Fruit fly (Drosophila melanogaster) whole organism, embryonic: ENCODE results near the gene Tango1.
A peak's percentile ranks its signal among the peaks of the same experiment; 100 is the strongest.

Experiments used
- Adf1 ChIP-seq: fragments of 200-800 bp; sonication (Bioruptor generic); IDR thresholded peaks from 2 replicates; pipeline ENCODE4 v1.3.6; 2022; ENCODE audit warnings: missing biosample characterization, missing genetic modification characterization
- Aef1 ChIP-seq: fragments of 200-800 bp; sonication (Bioruptor generic); IDR thresholded peaks from 3 replicates; pipeline ENCODE4 v1.3.6; 2022; ENCODE audit warnings: missing biosample characterization, missing genetic modification characterization
- Bgb ChIP-seq: fragments of 200-800 bp; sonication (Bioruptor generic); IDR thresholded peaks from 2 replicates; pipeline ENCODE4 v1.3.6; 2022; ENCODE audit warnings: missing biosample characterization, missing genetic modification characterization; ENCODE audit not compliant: partially characterized antibody
- CG10147 ChIP-seq: fragments of 200-800 bp; sonication (Bioruptor generic); optimal IDR thresholded peaks from 2 replicates; lab custom pipeline; 2019; ENCODE audit warnings: missing biosample characterization, mild to moderate bottlenecking, missing genetic modification characterization, moderate library complexity
- CG11456 ChIP-seq: fragments of 200-800 bp; sonication (Bioruptor generic); IDR thresholded peaks from 3 replicates; pipeline ENCODE4 v1.3.6; 2022; ENCODE audit warnings: missing biosample characterization, missing genetic modification characterization
- CG12104 ChIP-seq: fragments of 200-800 bp; sonication (Bioruptor generic); optimal IDR thresholded peaks from 3 replicates; lab custom pipeline; 2016; ENCODE audit warnings: missing biosample characterization, missing genetic modification characterization
- CG17359 ChIP-seq: fragments of 200-800 bp; sonication (Bioruptor generic); optimal IDR thresholded peaks from 3 replicates; lab custom pipeline; 2018; ENCODE audit warnings: missing biosample characterization, mild to moderate bottlenecking, missing genetic modification characterization, moderate library complexity
- CG17361 ChIP-seq: fragments of 200-800 bp; sonication (Bioruptor generic); IDR thresholded peaks from 3 replicates; pipeline ENCODE4 v1.3.6; 2022; ENCODE audit warnings: missing biosample characterization, missing genetic modification characterization
- CG17802 ChIP-seq: fragments of 200-800 bp; sonication (Bioruptor generic); optimal IDR thresholded peaks from 2 replicates; lab custom pipeline; 2018; ENCODE audit warnings: missing biosample characterization, mild to moderate bottlenecking, missing genetic modification characterization, moderate library complexity
- CG18599 ChIP-seq: fragments of 200-800 bp; sonication (Bioruptor generic); optimal IDR thresholded peaks from 3 replicates; lab custom pipeline; 2017; ENCODE audit warnings: missing biosample characterization, missing genetic modification characterization, mild to moderate bottlenecking, moderate library complexity, missing genetic modification reagents
- CG2120 ChIP-seq: fragments of 200-800 bp; sonication (Bioruptor generic); optimal IDR thresholded peaks from 3 replicates; lab custom pipeline; 2016; ENCODE audit warnings: missing biosample characterization, missing genetic modification characterization
- CG3281 ChIP-seq: fragments of 200-800 bp; sonication (Bioruptor generic); optimal IDR thresholded peaks from 3 replicates; lab custom pipeline; 2017; ENCODE audit warnings: missing biosample characterization, mild to moderate bottlenecking, missing genetic modification characterization
- CG6813 ChIP-seq: fragments of 200-800 bp; sonication (Bioruptor generic); optimal IDR thresholded peaks from 2 replicates; lab custom pipeline; 2017; ENCODE audit warnings: missing biosample characterization, missing genetic modification characterization, mild to moderate bottlenecking, moderate library complexity, missing genetic modification reagents
- CG7987 ChIP-seq: fragments of 200-800 bp; sonication (Bioruptor generic); optimal IDR thresholded peaks from 2 replicates; lab custom pipeline; 2018; ENCODE audit warnings: missing biosample characterization, mild to moderate bottlenecking, missing genetic modification characterization, moderate library complexity
- CG8281 ChIP-seq: fragments of 200-800 bp; sonication (Bioruptor generic); optimal IDR thresholded peaks from 2 replicates; lab custom pipeline; 2018; ENCODE audit warnings: missing biosample characterization, mild to moderate bottlenecking, missing genetic modification characterization, moderate library complexity
- CG8388 ChIP-seq: fragments of 200-800 bp; sonication (Bioruptor generic); optimal IDR thresholded peaks from 2 replicates; lab custom pipeline; 2019; ENCODE audit warnings: missing biosample characterization, mild to moderate bottlenecking, missing genetic modification characterization, moderate library complexity
- Dbx ChIP-seq: fragments of 200-800 bp; sonication (Bioruptor generic); IDR thresholded peaks from 3 replicates; pipeline ENCODE4 v1.3.6; 2022; ENCODE audit warnings: missing biosample characterization, missing genetic modification characterization
- Dref ChIP-seq: fragments of 200-800 bp; sonication (Bioruptor generic); IDR thresholded peaks from 2 replicates; pipeline ENCODE4 v1.3.6; 2022; ENCODE audit warnings: missing biosample characterization, missing genetic modification characterization
- Ets65A ChIP-seq: fragments of 200-800 bp; sonication (Bioruptor generic); peaks from one replicate; lab custom pipeline; 2016; ENCODE audit warnings: missing biosample characterization, missing genetic modification characterization
- Fer1 ChIP-seq: fragments of 200-800 bp; sonication (Bioruptor generic); optimal IDR thresholded peaks from 2 replicates; lab custom pipeline; 2017; ENCODE audit warnings: missing biosample characterization, mild to moderate bottlenecking, missing genetic modification characterization
- GATAe ChIP-seq: fragments of 200-800 bp; sonication (Bioruptor generic); conservative IDR thresholded peaks from 2 replicates; pipeline ENCODE4 v1.3.6; 2022; ENCODE audit warnings: missing biosample characterization, missing genetic modification characterization
- HHEX ChIP-seq: fragments of 200-800 bp; sonication (Bioruptor generic); optimal IDR thresholded peaks from 3 replicates; lab custom pipeline; 2017; ENCODE audit warnings: missing biosample characterization, mild to moderate bottlenecking, missing genetic modification characterization, missing genetic modification reagents
- HLHmδ ChIP-seq: fragments of 200-800 bp; sonication (Bioruptor generic); optimal IDR thresholded peaks from 2 replicates; lab custom pipeline; 2018; ENCODE audit warnings: missing biosample characterization, mild to moderate bottlenecking, missing genetic modification characterization, moderate library complexity
- Hand ChIP-seq: fragments of 200-800 bp; sonication (Bioruptor generic); optimal IDR thresholded peaks from 2 replicates; lab custom pipeline; 2017; ENCODE audit warnings: mild to moderate bottlenecking, missing biosample characterization, missing genetic modification reagents, missing genetic modification characterization
- Med ChIP-seq: fragments of 200-800 bp; sonication (Bioruptor generic); peaks from one replicate; lab custom pipeline; 2016; ENCODE audit warnings: missing biosample characterization, missing genetic modification characterization, mild to moderate bottlenecking, inconsistent platforms, moderate library complexity
- Mrtf ChIP-seq: fragments of 200-800 bp; sonication (Bioruptor generic); IDR thresholded peaks from 3 replicates; pipeline ENCODE4 v1.3.6; 2022; ENCODE audit warnings: missing biosample characterization, missing genetic modification characterization
- NK7.1 ChIP-seq: fragments of 200-800 bp; sonication (Bioruptor generic); optimal IDR thresholded peaks from 3 replicates; lab custom pipeline; 2016; ENCODE audit warnings: missing biosample characterization, missing genetic modification characterization
- Optix ChIP-seq: fragments of 200-800 bp; sonication (Bioruptor generic); IDR thresholded peaks from 3 replicates; pipeline ENCODE4 v1.3.6; 2022; ENCODE audit warnings: missing biosample characterization, missing genetic modification characterization
- Sin3A ChIP-seq: fragments of >200 bp; optimal IDR thresholded peaks from 2 replicates; lab custom pipeline; 2018
- Trl ChIP-seq, 3 experiments: fragments of >200 bp in 2 of 3; fragments of 200-800 bp in 1 of 3; sonication (Bioruptor generic) in 1 of 3; optimal IDR thresholded peaks; 2 replicates in 1 of 3; 3 replicates in 2 of 3; lab custom pipeline; 2016 to 2017; ENCODE audit warnings: missing biosample characterization in 1 of 3, missing genetic modification characterization in 1 of 3
- ase ChIP-seq: fragments of 200-800 bp; sonication (Bioruptor generic); IDR thresholded peaks from 3 replicates; pipeline ENCODE4 v1.3.6; 2022; ENCODE audit warnings: missing biosample characterization, missing genetic modification characterization
- bbx ChIP-seq: fragments of 200-800 bp; sonication (Bioruptor generic); IDR thresholded peaks from 2 replicates; pipeline ENCODE4 v1.3.6; 2022; ENCODE audit warnings: missing biosample characterization, missing genetic modification characterization; ENCODE audit not compliant: partially characterized antibody
- cg ChIP-seq: fragments of 200-800 bp; sonication (Bioruptor generic); optimal IDR thresholded peaks from 3 replicates; lab custom pipeline; 2019; ENCODE audit warnings: missing biosample characterization, mild to moderate bottlenecking, missing genetic modification characterization, moderate library complexity
- exex ChIP-seq: fragments of 200-800 bp; sonication (Bioruptor generic); optimal IDR thresholded peaks from 4 replicates; lab custom pipeline; 2018; ENCODE audit warnings: missing biosample characterization, mild to moderate bottlenecking, missing genetic modification characterization, moderate library complexity
- ken ChIP-seq: fragments of 200-800 bp; sonication (Bioruptor generic); IDR thresholded peaks from 3 replicates; pipeline ENCODE4 v1.3.6; 2022; ENCODE audit warnings: missing biosample characterization, missing genetic modification characterization
- lab ChIP-seq: fragments of 200-800 bp; sonication (Bioruptor generic); optimal IDR thresholded peaks from 3 replicates; lab custom pipeline; 2017; ENCODE audit warnings: missing biosample characterization, missing genetic modification characterization, mild to moderate bottlenecking, moderate library complexity, missing genetic modification reagents
- mam ChIP-seq: fragments of 200-800 bp; sonication (Bioruptor generic); optimal IDR thresholded peaks from 3 replicates; lab custom pipeline; 2016; ENCODE audit warnings: missing biosample characterization, missing genetic modification characterization
- mirr ChIP-seq: fragments of 200-800 bp; sonication (Bioruptor generic); optimal IDR thresholded peaks from 3 replicates; lab custom pipeline; 2018; ENCODE audit warnings: missing biosample characterization, mild to moderate bottlenecking, missing genetic modification characterization
- pros ChIP-seq: fragments of 200-800 bp; sonication (Bioruptor generic); optimal IDR thresholded peaks from 3 replicates; lab custom pipeline; 2019; ENCODE audit warnings: missing biosample characterization, mild to moderate bottlenecking, missing genetic modification characterization, moderate library complexity
- scrt ChIP-seq: fragments of 200-800 bp; sonication (Bioruptor generic); optimal IDR thresholded peaks from 2 replicates; lab custom pipeline; 2018; ENCODE audit warnings: missing biosample characterization, mild to moderate bottlenecking, missing genetic modification characterization, moderate library complexity
- ssp ChIP-seq: fragments of 200-800 bp; sonication (Bioruptor generic); IDR thresholded peaks from 2 replicates; pipeline ENCODE4 v1.3.6; 2022; ENCODE audit warnings: missing biosample characterization, missing genetic modification characterization
- sug ChIP-seq: fragments of 200-800 bp; optimal IDR thresholded peaks from 2 replicates; lab custom pipeline; 2019; ENCODE audit warnings: missing biosample characterization, mild to moderate bottlenecking, missing genetic modification characterization, moderate library complexity
- toy ChIP-seq: fragments of 200-800 bp; sonication (Bioruptor generic); IDR thresholded peaks from 2 replicates; pipeline ENCODE4 v1.3.6; 2022; ENCODE audit warnings: missing biosample characterization, missing genetic modification characterization
- tup ChIP-seq: fragments of 200-800 bp; sonication (Bioruptor generic); optimal IDR thresholded peaks from 2 replicates; lab custom pipeline; 2016; ENCODE audit warnings: missing biosample characterization, mild to moderate bottlenecking, missing genetic modification characterization, moderate library complexity
- yki ChIP-seq: fragments of >200 bp; optimal IDR thresholded peaks from 3 replicates; lab custom pipeline; 2018
- zen2 ChIP-seq: fragments of 200-800 bp; sonication (Bioruptor generic); IDR thresholded peaks from 3 replicates; pipeline ENCODE4 v1.3.6; 2022; ENCODE audit warnings: missing biosample characterization, missing genetic modification characterization; ENCODE audit not compliant: partially characterized antibody

Gene Tango1

dm6 chr2L:6622642-6623162, 26.5 kb upstream of the Tango1 start, which contains the start of gene CG34345 (continued):
- no peak for TF ChIP-seq CG11456 (GFP tag; lab: Robert Waterston, UW)

DNA sequence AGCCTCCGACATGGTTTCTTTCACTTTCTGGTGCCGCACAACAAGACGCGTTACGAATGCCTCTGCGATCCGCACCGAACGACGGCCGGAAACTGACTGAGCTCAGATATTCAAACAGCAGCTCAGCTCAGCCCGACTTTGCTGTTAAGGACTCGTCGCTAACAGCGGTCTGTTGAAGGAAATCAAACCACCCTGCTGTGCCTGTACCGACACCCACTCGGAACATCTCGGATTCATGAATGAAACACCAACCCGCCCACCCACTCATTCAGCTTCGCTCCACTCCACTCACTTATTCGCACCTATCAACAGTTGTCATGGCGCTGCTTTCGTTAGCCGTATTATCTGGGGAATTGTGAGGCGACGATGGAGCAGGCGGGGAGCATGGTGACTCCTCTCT, 16.9 kb upstream of the Tango1 start, which contains the start of gene Oatp26F:
Gene Oatp26F, minus strand, starts transcription at position 101 of the 400 bp plus-strand sequence.
- TF ChIP-seq Hand (GFP tag; lab: Kevin White, UChicago) (no peak), zen2 (GFP tag; lab: Robert Waterston, UW) (no peak), Bgb (GFP tag; lab: Robert Waterston, UW) (0 out of 2 replicates have a peak, but pooled peaks have one; percentile 24), Med (peak; percentile 54), Ets65A (peak; percentile 26), CG8388 (GFP tag; lab: Kevin White, UChicago) (no peak), Dref (GFP tag; lab: Robert Waterston, UW) (0 out of 2 replicates have a peak, but pooled peaks have one; percentile 18), scrt (GFP tag; lab: Kevin White, UChicago) (no peak), Trl (optimal IDR thresholded peaks at IDR 0.05; lab: Kevin White, UChicago) (no peak), Trl (GFP tag; optimal IDR thresholded peaks at IDR 0.05; lab: Kevin White, UChicago) (no peak), CG17359 (no peak), Mrtf (GFP tag; lab: Robert Waterston, UW) (0 out of 3 replicates have a peak, but pooled peaks have one; percentile 16)

DNA sequence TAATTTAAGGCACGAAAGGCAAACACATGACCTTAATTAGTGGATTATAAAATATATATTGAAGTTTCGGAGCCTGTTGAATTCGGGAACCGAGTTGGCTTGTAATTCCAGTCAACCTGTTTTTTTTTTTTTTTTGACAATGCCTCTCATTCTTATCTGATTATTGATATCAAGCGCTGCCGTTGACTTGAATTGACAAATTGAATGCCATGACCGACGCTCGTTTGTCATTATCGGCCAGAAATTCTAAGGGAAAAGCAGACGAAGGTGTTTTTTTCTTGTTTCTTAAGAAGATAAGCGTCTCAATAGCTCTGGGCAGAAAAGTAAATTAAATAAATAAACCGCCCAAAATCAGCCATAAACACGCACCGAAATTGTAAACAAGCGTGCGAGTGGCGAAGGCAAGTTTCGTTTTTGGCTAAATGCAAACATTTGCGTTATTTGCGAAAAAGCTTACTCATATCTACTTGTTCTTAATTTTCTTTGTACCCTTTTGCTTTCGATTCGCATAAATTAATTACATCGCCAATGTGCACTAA, 5.9 kb upstream of the Tango1 start:
- TF ChIP-seq Aef1 (GFP tag; lab: Robert Waterston, UW), result no peak
- no peak for TF ChIP-seq HHEX (GFP tag; lab: Kevin White, UChicago)
- no peak for TF ChIP-seq bbx
- no peak for TF ChIP-seq Sin3A (lab: Kevin White, UChicago)
- TF ChIP-seq CG6813, result peak; percentile 43
- TF ChIP-seq mam (GFP tag; lab: Kevin White, UChicago), result no peak
- TF ChIP-seq ase (GFP tag; lab: Robert Waterston, UW), result no peak
- TF ChIP-seq HLHmδ (GFP tag; lab: Kevin White, UChicago), result no peak
- 0 out of 3 replicates have a peak, but pooled peaks have one; percentile 39 for TF ChIP-seq Dbx
- TF ChIP-seq GATAe, result peak; percentile 18; the same call in 1 of the 2 replicates
- peak; percentile 98 for TF ChIP-seq CG8281 (tag; lab: Kevin White, UChicago)
- TF ChIP-seq CG7987 (GFP tag; lab: Kevin White, UChicago), result peak; percentile 60
- no peak for TF ChIP-seq ken (GFP tag; lab: Robert Waterston, UW)
- peak; percentile 3 for TF ChIP-seq Med
- no peak for TF ChIP-seq CG17361
- no peak for TF ChIP-seq pros (GFP tag; lab: Kevin White, UChicago)
- no peak for TF ChIP-seq tup (GFP tag; lab: Kevin White, UChicago)
- TF ChIP-seq cg, result no peak
- no peak for TF ChIP-seq Optix (GFP tag; lab: Robert Waterston, UW)
- TF ChIP-seq CG17802 (tag; lab: Kevin White, UChicago), result no peak
- peak; percentile 46 for TF ChIP-seq mirr (GFP tag; lab: Kevin White, UChicago)
- TF ChIP-seq toy, result no peak
- TF ChIP-seq ssp (GFP tag; lab: Robert Waterston, UW), result no peak
- TF ChIP-seq yki, result no peak
- TF ChIP-seq CG18599 (GFP tag; lab: Kevin White, UChicago), result peak; percentile 44
- peak; percentile 15 for TF ChIP-seq CG10147 (GFP tag; lab: Kevin White, UChicago)
- peak; percentile 17; the same call in 1 of the 2 replicates for TF ChIP-seq Adf1 (GFP tag; lab: Robert Waterston, UW)
- TF ChIP-seq sug (tag; lab: Kevin White, UChicago), result peak; percentile 37
- TF ChIP-seq CG2120 (GFP tag; lab: Kevin White, UChicago), result peak; percentile 20
- peak; percentile 10 for TF ChIP-seq CG3281 (GFP tag; lab: Kevin White, UChicago)
- peak; percentile 56 for TF ChIP-seq lab (GFP tag; lab: Kevin White, UChicago)
- peak; percentile 64 for TF ChIP-seq exex
- TF ChIP-seq NK7.1 (GFP tag; lab: Kevin White, UChicago), result no peak
- no peak for TF ChIP-seq CG12104
- no peak for TF ChIP-seq Fer1 (GFP tag; lab: Kevin White, UChicago)
